Fruit fly (Drosophila melanogaster) whole organism, prepupa: Measurements from ENCODE around the gene phu.

Source experiments
- Blimp-1 ChIP-seq: fragments of 200-800 bp; sonication (Bioruptor generic); optimal IDR thresholded peaks from 3 replicates; lab custom pipeline; 2017; ENCODE audit warnings: missing biosample characterization, missing genetic modification characterization, mild to moderate bottlenecking, moderate library complexity, missing genetic modification reagents
- CG10631 ChIP-seq: fragments of 200-800 bp; sonication (Bioruptor generic); optimal IDR thresholded peaks from 2 replicates; lab custom pipeline; 2016; ENCODE audit warnings: missing biosample characterization, missing genetic modification characterization
- CG10669 ChIP-seq: fragments of 200-800 bp; sonication (Bioruptor generic); optimal IDR thresholded peaks from 3 replicates; lab custom pipeline; 2018; ENCODE audit warnings: missing biosample characterization, mild to moderate bottlenecking, missing genetic modification characterization, moderate library complexity
- CG11294 ChIP-seq: fragments of 200-800 bp; sonication (Bioruptor generic); IDR thresholded peaks from 2 replicates; pipeline ENCODE4 v1.3.6; 2022; ENCODE audit warnings: missing biosample characterization, missing genetic modification characterization
- CG15336 ChIP-seq: fragments of 200-800 bp; sonication (Bioruptor generic); IDR thresholded peaks from 2 replicates; pipeline ENCODE4 v1.3.6; 2022; ENCODE audit warnings: missing biosample characterization, missing genetic modification characterization
- CG1621 ChIP-seq: fragments of 200-800 bp; sonication (Bioruptor generic); optimal IDR thresholded peaks from 3 replicates; lab custom pipeline; 2018; ENCODE audit warnings: missing biosample characterization, mild to moderate bottlenecking, missing genetic modification characterization
- CG16779 ChIP-seq: fragments of 200-800 bp; sonication (Bioruptor generic); optimal IDR thresholded peaks from 3 replicates; lab custom pipeline; 2017; ENCODE audit warnings: missing biosample characterization, mild to moderate bottlenecking, missing genetic modification characterization
- CG3032 ChIP-seq: fragments of 200-800 bp; optimal IDR thresholded peaks from 2 replicates; lab custom pipeline; 2019; ENCODE audit warnings: missing biosample characterization, mild to moderate bottlenecking, missing genetic modification characterization, moderate library complexity
- CG31627 ChIP-seq: fragments of 200-800 bp; sonication (Bioruptor generic); optimal IDR thresholded peaks from 3 replicates; lab custom pipeline; 2016; ENCODE audit warnings: missing biosample characterization, missing genetic modification characterization
- CG32006 ChIP-seq: fragments of 200-800 bp; sonication (Bioruptor generic); optimal IDR thresholded peaks from 3 replicates; lab custom pipeline; 2017; ENCODE audit warnings: missing biosample characterization, mild to moderate bottlenecking, missing genetic modification characterization
- CG34406 ChIP-seq: fragments of 200-800 bp; sonication (Bioruptor generic); optimal IDR thresholded peaks from 3 replicates; lab custom pipeline; 2016; ENCODE audit warnings: missing biosample characterization, missing genetic modification characterization
- CG6792 ChIP-seq: fragments of 200-800 bp; sonication (Bioruptor generic); optimal IDR thresholded peaks from 3 replicates; lab custom pipeline; 2016; ENCODE audit warnings: missing biosample characterization, missing genetic modification characterization
- CG6854 ChIP-seq: fragments of 200-800 bp; sonication (Bioruptor generic); optimal IDR thresholded peaks from 2 replicates; lab custom pipeline; 2017; ENCODE audit warnings: missing biosample characterization, mild to moderate bottlenecking, missing genetic modification characterization
- CG7368 ChIP-seq: fragments of 200-800 bp; sonication (Bioruptor generic); optimal IDR thresholded peaks from 3 replicates; lab custom pipeline; 2016; ENCODE audit warnings: missing biosample characterization, missing genetic modification characterization
- CG8119 ChIP-seq: fragments of 200-800 bp; sonication (Bioruptor generic); IDR thresholded peaks from 3 replicates; pipeline ENCODE4 v1.3.6; 2022; ENCODE audit warnings: missing biosample characterization, missing genetic modification characterization
- CG8319 ChIP-seq: fragments of 200-800 bp; sonication (Bioruptor generic); optimal IDR thresholded peaks from 3 replicates; lab custom pipeline; 2016; ENCODE audit warnings: missing biosample characterization, missing genetic modification characterization
- CG8632 ChIP-seq: fragments of 200-800 bp; sonication (Bioruptor generic); optimal IDR thresholded peaks from 3 replicates; lab custom pipeline; 2016; ENCODE audit warnings: missing biosample characterization, missing genetic modification characterization
- CG9139 ChIP-seq: fragments of 200-800 bp; sonication (Bioruptor generic); optimal IDR thresholded peaks from 3 replicates; lab custom pipeline; 2017; ENCODE audit warnings: missing biosample characterization, mild to moderate bottlenecking, missing genetic modification characterization
- Eip75B ChIP-seq: fragments of 200-800 bp; sonication (Bioruptor generic); optimal IDR thresholded peaks from 3 replicates; lab custom pipeline; 2016; ENCODE audit warnings: missing biosample characterization, missing genetic modification characterization
- Eip78C ChIP-seq: fragments of 200-800 bp; sonication (Bioruptor generic); peaks from one replicate; lab custom pipeline; 2016; ENCODE audit warnings: missing biosample characterization, missing genetic modification characterization
- Eip93F ChIP-seq: fragments of 200-800 bp; sonication (Bioruptor generic); optimal IDR thresholded peaks from 2 replicates; lab custom pipeline; 2016; ENCODE audit warnings: missing biosample characterization, mild to moderate bottlenecking, missing genetic modification characterization
- Ets21C ChIP-seq: fragments of 200-800 bp; sonication (Bioruptor generic); optimal IDR thresholded peaks from 3 replicates; lab custom pipeline; 2016; ENCODE audit warnings: missing biosample characterization, missing genetic modification characterization
- Ets96B ChIP-seq: fragments of 200-800 bp; optimal IDR thresholded peaks from 2 replicates; lab custom pipeline; 2019; ENCODE audit warnings: missing biosample characterization, mild to moderate bottlenecking, missing genetic modification characterization, moderate library complexity
- Gug ChIP-seq: fragments of 200-800 bp; sonication (Bioruptor generic); IDR thresholded peaks from 2 replicates; pipeline ENCODE4 v1.3.6; 2022; ENCODE audit warnings: missing biosample characterization, missing genetic modification characterization
- Hr39 ChIP-seq: fragments of 200-800 bp; sonication (Bioruptor generic); optimal IDR thresholded peaks from 2 replicates; lab custom pipeline; 2016; ENCODE audit warnings: missing biosample characterization, missing genetic modification characterization
- Hr4 ChIP-seq: fragments of 200-800 bp; sonication (Bioruptor generic); optimal IDR thresholded peaks from 3 replicates; lab custom pipeline; 2016; ENCODE audit warnings: missing biosample characterization, missing genetic modification characterization
- Lpt ChIP-seq: fragments of 200-800 bp; sonication (Bioruptor generic); optimal IDR thresholded peaks from 3 replicates; lab custom pipeline; 2016; ENCODE audit warnings: missing biosample characterization, missing genetic modification characterization
- Met ChIP-seq: fragments of 200-800 bp; sonication (Bioruptor generic); optimal IDR thresholded peaks from 3 replicates; lab custom pipeline; 2016; ENCODE audit warnings: missing biosample characterization, missing genetic modification characterization
- OdsH ChIP-seq: fragments of 200-800 bp; sonication (Bioruptor generic); optimal IDR thresholded peaks from 3 replicates; lab custom pipeline; 2016; ENCODE audit warnings: missing biosample characterization, missing genetic modification characterization
- Smox ChIP-seq: fragments of 200-800 bp; sonication (Bioruptor generic); optimal IDR thresholded peaks from 3 replicates; lab custom pipeline; 2016; ENCODE audit warnings: missing biosample characterization, missing genetic modification characterization
- Sox15 ChIP-seq: fragments of 200-800 bp; sonication (Bioruptor generic); optimal IDR thresholded peaks from 3 replicates; lab custom pipeline; 2016; ENCODE audit warnings: missing biosample characterization, missing genetic modification characterization
- achi ChIP-seq: fragments of 200-800 bp; sonication (Bioruptor generic); optimal IDR thresholded peaks from 3 replicates; lab custom pipeline; 2016; ENCODE audit warnings: missing biosample characterization, missing genetic modification characterization
- acj6 ChIP-seq: fragments of 200-800 bp; sonication (Bioruptor generic); optimal IDR thresholded peaks from 3 replicates; lab custom pipeline; 2016; ENCODE audit warnings: missing biosample characterization, missing genetic modification characterization
- cyc ChIP-seq: fragments of 200-800 bp; sonication (Bioruptor generic); optimal IDR thresholded peaks from 3 replicates; lab custom pipeline; 2016; ENCODE audit warnings: missing biosample characterization, missing genetic modification characterization
- dac ChIP-seq: fragments of 200-800 bp; sonication (Bioruptor generic); optimal IDR thresholded peaks from 2 replicates; lab custom pipeline; 2017; ENCODE audit warnings: missing biosample characterization, mild to moderate bottlenecking, missing genetic modification characterization
- dsx ChIP-seq: fragments of 200-800 bp; optimal IDR thresholded peaks from 3 replicates; lab custom pipeline; 2019; ENCODE audit warnings: missing biosample characterization, mild to moderate bottlenecking, missing genetic modification characterization, moderate library complexity; ENCODE audit not compliant: poor library complexity, severe bottlenecking
- eg ChIP-seq: fragments of 200-800 bp; sonication (Bioruptor generic); IDR thresholded peaks from 3 replicates; pipeline ENCODE4 v1.3.6; 2022; ENCODE audit warnings: missing biosample characterization, missing genetic modification characterization
- fd59A ChIP-seq: fragments of 200-800 bp; sonication (Bioruptor generic); optimal IDR thresholded peaks from 2 replicates; lab custom pipeline; 2017; ENCODE audit warnings: missing biosample characterization, mild to moderate bottlenecking, missing genetic modification characterization, missing genetic modification reagents
- fkh ChIP-seq: fragments of 200-800 bp; sonication (Bioruptor generic); optimal IDR thresholded peaks from 3 replicates; lab custom pipeline; 2017; ENCODE audit warnings: missing biosample characterization, mild to moderate bottlenecking, missing genetic modification characterization, moderate library complexity
- net ChIP-seq: fragments of 200-800 bp; sonication (Bioruptor generic); optimal IDR thresholded peaks from 3 replicates; lab custom pipeline; 2016; ENCODE audit warnings: missing biosample characterization, missing genetic modification characterization
- pdm3 ChIP-seq: fragments of 200-800 bp; sonication (Bioruptor generic); optimal IDR thresholded peaks from 3 replicates; lab custom pipeline; 2016; ENCODE audit warnings: missing biosample characterization, missing genetic modification characterization
- spab ChIP-seq: fragments of 200-800 bp; sonication (Bioruptor generic); optimal IDR thresholded peaks from 2 replicates; lab custom pipeline; 2017; ENCODE audit warnings: missing biosample characterization, mild to moderate bottlenecking, missing genetic modification characterization, missing genetic modification reagents
- vri ChIP-seq: fragments of 200-800 bp; sonication (Bioruptor generic); optimal IDR thresholded peaks from 3 replicates; lab custom pipeline; 2016; ENCODE audit warnings: missing biosample characterization, mild to moderate bottlenecking, missing genetic modification characterization

phu gene

DNA sequence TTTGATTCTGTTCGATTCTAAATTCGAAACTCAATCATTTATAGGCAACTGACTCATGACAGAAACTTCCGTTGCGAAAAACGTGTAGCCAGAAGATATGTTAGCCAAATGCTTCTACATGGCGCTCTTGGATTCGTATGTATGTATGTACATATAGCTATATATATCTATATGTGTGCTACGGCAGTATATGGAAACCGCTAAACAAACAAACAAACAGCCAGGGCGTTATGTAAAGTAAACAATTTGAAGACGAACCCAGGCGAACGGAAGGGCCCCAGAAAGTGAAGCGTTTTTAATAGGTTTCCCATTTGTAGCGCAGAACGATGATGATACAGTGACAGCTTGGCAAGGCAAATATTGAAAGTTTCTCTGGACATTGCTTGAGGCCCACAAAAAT is 35.3 kb downstream of the phu start:
- TF ChIP-seq fkh (GFP tag; lab: Kevin White, UChicago) (peak; percentile 74), Smox (GFP tag; lab: Kevin White, UChicago) (no peak), Hr39 (GFP tag; lab: Kevin White, UChicago) (no peak), CG3032 (tag; lab: Kevin White, UChicago) (no peak), eg (GFP tag; lab: Robert Waterston, UW) (no peak), dsx (no peak)
- TF ChIP-seq, all 60 proteins: peak for 1

DNA sequence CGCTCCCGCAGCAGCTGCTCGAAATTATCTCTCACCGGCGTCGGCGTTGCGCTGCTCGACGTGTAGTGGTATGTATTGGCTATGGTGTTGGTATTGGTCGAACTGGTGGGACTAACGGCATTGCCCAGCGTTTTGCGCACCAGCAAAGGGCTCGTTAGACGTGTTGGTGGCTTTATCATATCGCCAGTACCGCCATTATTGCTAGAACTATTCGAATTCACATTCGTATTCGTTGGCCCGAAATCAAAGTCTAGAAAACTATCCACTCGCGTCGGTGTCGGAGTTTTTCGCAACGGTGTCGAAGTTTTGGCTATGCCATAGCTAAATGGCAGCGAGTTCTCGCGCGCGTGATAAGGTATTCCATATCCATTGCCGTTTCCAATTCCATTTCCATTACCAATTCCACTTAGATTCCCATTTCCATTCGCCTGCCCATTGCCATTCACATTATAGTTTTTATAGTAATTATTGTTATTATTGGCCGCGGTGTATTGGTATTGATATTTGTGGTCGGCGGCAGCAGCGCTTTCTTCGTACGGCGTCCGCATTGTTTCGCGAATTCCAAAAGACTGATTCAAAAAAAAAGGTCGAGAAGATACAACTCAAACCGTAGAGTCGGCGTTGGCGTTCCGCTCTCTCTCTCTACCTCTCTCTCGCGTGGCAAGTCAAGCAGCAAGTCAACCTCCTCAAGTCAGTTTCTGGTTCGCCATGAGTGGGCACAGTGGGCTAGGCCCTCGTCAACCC is 38.0 kb downstream of the phu start, which contains the start of gene by:
Gene by, minus strand, starts transcription at position 575 of the 744 bp plus-strand sequence.
- TF ChIP-seq acj6 (GFP tag; lab: Kevin White, UChicago) (no peak), spab (no peak), net (no peak), CG7368 (GFP tag; lab: Kevin White, UChicago) (no peak), eg (GFP tag; lab: Robert Waterston, UW) (no peak), Eip93F (GFP tag; lab: Kevin White, UChicago) (no peak)

DNA sequence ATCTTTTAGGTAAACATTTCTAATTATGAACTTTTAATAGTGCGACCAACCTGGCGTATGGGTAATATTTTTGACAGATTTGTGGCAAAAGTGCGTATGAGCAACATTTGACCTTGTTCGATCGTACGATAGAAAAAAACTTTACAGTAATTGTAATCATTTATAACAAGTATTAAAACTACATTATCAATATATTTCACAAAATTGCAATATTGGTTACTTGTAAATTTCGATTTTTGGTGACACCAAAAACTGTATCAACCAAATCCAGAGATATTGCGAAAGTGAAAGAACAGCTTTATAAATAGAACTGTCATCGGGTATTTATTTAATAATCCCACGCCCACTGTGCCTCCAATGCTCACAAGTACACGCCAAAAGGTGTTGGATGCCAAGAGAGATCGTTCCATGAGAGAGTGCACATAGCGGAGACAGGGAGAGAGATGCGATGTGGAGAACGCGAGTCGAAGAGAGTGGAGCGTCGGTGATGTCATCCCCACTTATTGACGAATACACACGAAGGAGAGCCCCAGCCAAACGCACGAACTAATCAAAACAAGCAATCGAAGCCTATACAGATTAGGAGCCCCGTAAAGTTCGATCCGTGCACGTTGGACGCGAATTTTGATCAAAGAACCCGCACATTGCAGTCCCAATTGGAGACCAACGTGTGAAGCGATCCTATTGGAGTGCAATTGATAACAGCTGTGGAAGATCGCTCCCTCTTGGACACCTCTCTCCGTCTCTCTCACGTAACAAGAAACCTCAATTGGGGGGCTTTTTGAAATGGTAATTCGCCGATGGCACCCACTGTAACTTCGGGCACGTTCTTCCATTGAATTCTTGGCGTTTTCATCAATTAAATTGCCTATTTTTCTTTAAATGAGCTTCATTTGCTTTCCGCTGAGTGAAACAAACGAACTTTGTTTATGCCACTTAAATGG is 38.9 kb downstream of the phu start:
- TF ChIP-seq Ets96B (tag; lab: Kevin White, UChicago): peak; percentile 95
- peak; percentile 97 for TF ChIP-seq CG6792
- TF ChIP-seq Gug: peak; percentile 87
- peak; percentile 90 for TF ChIP-seq CG6854 (GFP tag; lab: Kevin White, UChicago)
- TF ChIP-seq Met: peak; percentile 98
- peak; percentile 96 for TF ChIP-seq CG8632 (GFP tag; lab: Kevin White, UChicago)
- peak; percentile 97 for TF ChIP-seq pdm3 (GFP tag; lab: Kevin White, UChicago)
- peak; percentile 97 for TF ChIP-seq dac (GFP tag; lab: Kevin White, UChicago)
- peak; percentile 94 for TF ChIP-seq cyc
- TF ChIP-seq acj6 (GFP tag; lab: Kevin White, UChicago): peak; percentile 97
- TF ChIP-seq CG34406 (GFP tag; lab: Kevin White, UChicago): peak; percentile 96
- TF ChIP-seq fd59A: peak; percentile 98
- TF ChIP-seq CG15336 (GFP tag; lab: Robert Waterston, UW): peak; percentile 92
- TF ChIP-seq Ets21C (GFP tag; lab: Kevin White, UChicago): peak; percentile 95
- TF ChIP-seq Eip78C (GFP tag; lab: Kevin White, UChicago): peak; percentile 100
- peak; percentile 98 for TF ChIP-seq CG10631 (GFP tag; lab: Kevin White, UChicago)
- peak; percentile 95 for TF ChIP-seq CG10669 (GFP tag; lab: Kevin White, UChicago)
- peak; percentile 94 for TF ChIP-seq CG8319 (GFP tag; lab: Kevin White, UChicago)
- TF ChIP-seq Lpt: peak; percentile 96
- TF ChIP-seq CG3032 (tag; lab: Kevin White, UChicago): peak; percentile 94
- peak; percentile 84 for TF ChIP-seq dsx
- TF ChIP-seq CG8119 (GFP tag; lab: Robert Waterston, UW): peak; percentile 95
- peak; percentile 96 for TF ChIP-seq Hr39 (GFP tag; lab: Kevin White, UChicago)
- TF ChIP-seq CG11294 (GFP tag; lab: Robert Waterston, UW): peak; percentile 88
- peak; percentile 97 for TF ChIP-seq Sox15 (GFP tag; lab: Kevin White, UChicago)
- TF ChIP-seq CG31627 (GFP tag; lab: Kevin White, UChicago): peak; percentile 96
- peak; percentile 99 for TF ChIP-seq Eip75B (GFP tag; lab: Kevin White, UChicago)
- peak; percentile 84 for TF ChIP-seq vri (GFP tag; lab: Kevin White, UChicago)
- peak; percentile 95 for TF ChIP-seq CG7368 (GFP tag; lab: Kevin White, UChicago)
- TF ChIP-seq OdsH (GFP tag; lab: Kevin White, UChicago): peak; percentile 96
- TF ChIP-seq achi (GFP tag; lab: Kevin White, UChicago): peak; percentile 97
- peak; percentile 93 for TF ChIP-seq CG9139 (GFP tag; lab: Kevin White, UChicago)
- TF ChIP-seq eg (GFP tag; lab: Robert Waterston, UW): peak; percentile 89
- TF ChIP-seq CG32006 (GFP tag; lab: Kevin White, UChicago): peak; percentile 99
- peak; percentile 95 for TF ChIP-seq CG16779 (tag; lab: Kevin White, UChicago)
- TF ChIP-seq Blimp-1 (GFP tag; lab: Kevin White, UChicago): peak; percentile 92
- TF ChIP-seq Hr4 (GFP tag; lab: Kevin White, UChicago): peak; percentile 98
- peak; percentile 91 for TF ChIP-seq CG1621 (tag; lab: Kevin White, UChicago)
